Worm (Caenorhabditis elegans) whole organism, mixed stage, embryonic: ENCODE measurements around the gene col-106.

Experiments
- nhr-76 ChIP-seq: sonication (generic microtip); optimal IDR thresholded peaks from 2 replicates; lab custom pipeline; 2017; ENCODE audit warnings: missing biosample characterization, missing genetic modification characterization
- snpc-4 ChIP-seq: fragments of 150-350 bp; optimal IDR thresholded peaks from 2 replicates; lab custom pipeline; 2014; ENCODE audit warnings: missing biosample characterization, missing genetic modification characterization
- sptf-1 ChIP-seq: sonication (generic microtip); optimal IDR thresholded peaks from 2 replicates; lab custom pipeline; 2017; ENCODE audit warnings: mild to moderate bottlenecking, missing genetic modification characterization, moderate library complexity, missing compliant biosample characterization

- TF ChIP-seq sptf-1 (no peak), snpc-4 (tag; lab: Kevin White, UChicago) (no peak), nhr-76 (tag; lab: Kevin White, UChicago) (no peak)
These were observed 628 bp downstream of the col-106 start for ce11 chrIV:1459826-1460489.
